Worm (Caenorhabditis elegans): Measurements from ENCODE around the gene fbxa-104.

Gene fbxa-104

DNA sequence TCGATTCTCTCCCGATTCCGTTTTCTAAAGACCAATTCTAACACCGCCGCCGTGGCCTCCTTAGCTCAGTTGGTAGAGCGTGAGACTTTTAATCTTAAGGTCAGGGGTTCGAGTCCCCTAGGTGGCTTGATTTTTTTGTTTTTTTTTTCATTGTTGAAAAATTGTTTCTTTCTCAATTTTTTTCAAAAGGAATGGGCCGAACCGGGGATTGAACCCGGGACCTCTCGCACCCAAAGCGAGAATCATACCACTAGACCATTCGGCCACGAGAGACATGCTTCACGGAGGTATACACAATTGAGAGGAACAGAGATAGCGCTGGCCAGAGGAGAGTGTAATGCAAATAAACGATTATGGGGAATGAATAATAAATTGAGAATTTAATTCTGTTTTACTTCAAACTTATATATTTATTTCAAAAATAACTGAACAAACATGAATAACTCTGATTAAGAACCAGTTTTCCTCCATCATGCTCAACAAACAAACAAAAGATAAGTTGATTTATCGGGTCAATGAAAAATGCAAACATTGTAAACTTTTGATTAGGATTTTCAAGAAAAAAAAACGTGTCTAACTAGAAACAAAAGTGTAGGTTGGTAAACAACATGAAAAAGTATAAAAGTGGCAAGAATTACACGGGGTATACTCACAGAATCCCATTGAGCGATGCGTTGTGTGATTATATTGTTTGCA, 41.7 kb upstream of the fbxa-104 start, which contains the start of gene pqn-71 (continued):
- TF ChIP-seq fax-1 (tag; optimal IDR thresholded peaks at IDR 0.05) (peak; percentile 80), pat-9 (tag; optimal IDR thresholded peaks at IDR 0.05) (peak; percentile 87), madf-2 (tag; optimal IDR thresholded peaks at IDR 0.05) (peak; percentile 90), hlh-13 (GFP tag; optimal IDR thresholded peaks at IDR 0.05) (peak; percentile 67), ceh-6 (GFP tag; optimal IDR thresholded peaks at IDR 0.05) (peak; percentile 79), fkh-10 (GFP tag; optimal IDR thresholded peaks at IDR 0.05) (no peak), pqm-1 (tag; optimal IDR thresholded peaks at IDR 0.05) (peak; percentile 87), ceh-48 (tag; optimal IDR thresholded peaks at IDR 0.05) (peak; percentile 53), unc-55 (GFP tag; optimal IDR thresholded peaks at IDR 0.05) (no peak), eyg-1 (tag; optimal IDR thresholded peaks at IDR 0.05) (peak; percentile 47), ceh-30 (tag; optimal IDR thresholded peaks at IDR 0.05) (peak; percentile 60), elt-4 (tag; optimal IDR thresholded peaks at IDR 0.05) (no peak), nhr-232 (tag; optimal IDR thresholded peaks at IDR 0.05) (peak; percentile 79), ttx-3 (tag; optimal IDR thresholded peaks at IDR 0.05) (peak; percentile 84), elt-2 (tag; optimal IDR thresholded peaks at IDR 0.05) (peak; percentile 91), pax-1 (tag; optimal IDR thresholded peaks at IDR 0.05) (no peak), ceh-19 (GFP tag; optimal IDR thresholded peaks at IDR 0.05) (peak; percentile 84), ceh-24 (tag; optimal IDR thresholded peaks at IDR 0.05) (peak; percentile 66), pha-2 (tag; optimal IDR thresholded peaks at IDR 0.05) (peak; percentile 80), hlh-6 (tag; optimal IDR thresholded peaks at IDR 0.05) (peak; percentile 86), ahr-1 (tag; optimal IDR thresholded peaks at IDR 0.05) (peak; percentile 40), pag-3 (tag; optimal IDR thresholded peaks at IDR 0.05; ENCODE audit: borderline replicate concordance) (peak; percentile 30), sox-2 (GFP tag; IDR thresholded peaks at IDR 0.05) (peak; percentile 72), ets-4 (tag; optimal IDR thresholded peaks at IDR 0.05) (peak; percentile 34), lim-6 (tag; optimal IDR thresholded peaks at IDR 0.05) (peak; percentile 72), unc-3 (GFP tag; conservative IDR thresholded peaks at IDR 0.05) (peak; percentile 75), unc-3 (tag; optimal IDR thresholded peaks at IDR 0.05) (peak; percentile 88), Y22D7AL.16 (tag; optimal IDR thresholded peaks at IDR 0.05) (peak; percentile 86), hlh-30 (tag; optimal IDR thresholded peaks at IDR 0.05; ENCODE audit: insufficient read depth) (peak; percentile 47), tbx-2 (tag; optimal IDR thresholded peaks at IDR 0.05) (peak; percentile 82), ref-2 (tag; optimal IDR thresholded peaks at IDR 0.05) (peak; percentile 79), pros-1 (tag; optimal IDR thresholded peaks at IDR 0.05) (peak; percentile 29), ama-1 (optimal IDR thresholded peaks at IDR 0.05) (no peak), C38D4.7 (GFP tag; optimal IDR thresholded peaks at IDR 0.05) (peak; percentile 72), F13H6.1 (tag; optimal IDR thresholded peaks at IDR 0.05) (peak; percentile 76), ceh-31 (tag; optimal IDR thresholded peaks at IDR 0.05) (peak; percentile 61)

DNA sequence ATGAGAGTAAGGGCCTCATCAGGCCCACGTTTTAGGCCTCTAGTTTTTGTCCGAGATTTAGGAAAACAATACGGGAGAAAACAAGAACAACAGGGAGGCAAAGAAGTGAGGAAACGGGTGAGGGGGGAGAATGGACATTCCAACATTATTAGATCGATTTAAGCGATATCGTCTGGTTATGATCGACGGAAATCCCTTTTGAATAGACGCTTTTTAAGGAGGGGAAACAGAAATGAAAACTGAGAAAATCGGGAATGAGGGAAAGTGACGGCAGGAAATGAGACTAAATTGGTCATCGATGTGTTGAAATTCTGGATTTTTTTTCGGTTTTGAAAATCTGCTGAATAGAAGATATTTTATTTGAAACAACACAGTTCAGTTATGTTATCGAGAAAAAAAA, 40.9 kb upstream of the fbxa-104 start, which contains the start of gene rocf-1:
TSS of gene rocf-1 (minus strand) at position 101 of the 400 bp plus-strand sequence.
- no peak for TF ChIP-seq Y22D7AL.16 (tag; optimal IDR thresholded peaks at IDR 0.05)

ce11 chrV:15459088-15459487, 35.6 kb upstream of the fbxa-104 start, which contains the start of gene str-71:
Gene str-71, minus strand, starts transcription at chrV:15459188.
- TF ChIP-seq hlh-30 (tag; optimal IDR thresholded peaks at IDR 0.05; ENCODE audit: insufficient read depth) (no peak), lim-6 (tag; optimal IDR thresholded peaks at IDR 0.05) (no peak), ceh-6 (GFP tag; optimal IDR thresholded peaks at IDR 0.05) (no peak), eyg-1 (tag; optimal IDR thresholded peaks at IDR 0.05) (no peak), rnt-1 (tag; optimal IDR thresholded peaks at IDR 0.05) (no peak), hlh-8 (tag; optimal IDR thresholded peaks at IDR 0.05) (no peak), nfya-1 (tag; optimal IDR thresholded peaks at IDR 0.05) (no peak)
